Worm (Caenorhabditis elegans) whole organism, midembryonic: ENCODE measurements around the gene T28C12.2.

Experiments
- T22C8.4 ChIP-seq: fragments of 200-800 bp; sonication (Bioruptor generic); IDR thresholded peaks from 2 replicates; pipeline ENCODE4 v1.3.6; 2022; ENCODE audit warnings: missing genetic modification characterization, missing compliant biosample characterization
- cog-1 ChIP-seq: sonication (generic microtip); optimal IDR thresholded peaks from 2 replicates; lab custom pipeline; 2016; ENCODE audit warnings: missing genetic modification characterization, missing compliant biosample characterization
- flt-1 ChIP-seq: fragments of 200-800 bp; sonication (Bioruptor generic); IDR thresholded peaks from 2 replicates; pipeline ENCODE4 v1.3.6; 2022; ENCODE audit warnings: missing genetic modification characterization, missing compliant biosample characterization
- klf-2 ChIP-seq: fragments of 200-800 bp; sonication (Bioruptor generic); conservative IDR thresholded peaks from 2 replicates; pipeline ENCODE4 v1.3.6; 2022; ENCODE audit warnings: missing genetic modification reagents, missing genetic modification characterization, missing compliant biosample characterization
- med-1 ChIP-seq: sonication (generic microtip); optimal IDR thresholded peaks from 2 replicates; lab custom pipeline; 2017; ENCODE audit warnings: missing genetic modification characterization, mild to moderate bottlenecking, missing compliant biosample characterization, antibody characterized with exemption, missing genetic modification reagents; ENCODE audit not compliant: insufficient read depth
- ref-1 ChIP-seq: fragments of 200-800 bp; sonication (Bioruptor generic); conservative IDR thresholded peaks from 2 replicates; pipeline ENCODE4 v1.3.6; 2022; ENCODE audit warnings: missing genetic modification reagents, missing genetic modification characterization, missing compliant biosample characterization
- tab-1 ChIP-seq: fragments of 200-800 bp; sonication (Bioruptor generic); IDR thresholded peaks from 2 replicates; pipeline ENCODE4 v1.3.6; 2022; ENCODE audit warnings: missing genetic modification characterization, missing compliant biosample characterization
- ztf-23 ChIP-seq: fragments of 200-800 bp; sonication (Bioruptor generic); IDR thresholded peaks from 2 replicates; pipeline ENCODE4 v1.3.6; 2022; ENCODE audit warnings: missing genetic modification reagents, missing genetic modification characterization, missing compliant biosample characterization
- ztf-29 ChIP-seq: fragments of 200-800 bp; sonication (Bioruptor generic); IDR thresholded peaks from 2 replicates; pipeline ENCODE4 v1.3.6; 2022; ENCODE audit warnings: missing genetic modification reagents, missing genetic modification characterization, missing compliant biosample characterization

T28C12.2 gene

DNA sequence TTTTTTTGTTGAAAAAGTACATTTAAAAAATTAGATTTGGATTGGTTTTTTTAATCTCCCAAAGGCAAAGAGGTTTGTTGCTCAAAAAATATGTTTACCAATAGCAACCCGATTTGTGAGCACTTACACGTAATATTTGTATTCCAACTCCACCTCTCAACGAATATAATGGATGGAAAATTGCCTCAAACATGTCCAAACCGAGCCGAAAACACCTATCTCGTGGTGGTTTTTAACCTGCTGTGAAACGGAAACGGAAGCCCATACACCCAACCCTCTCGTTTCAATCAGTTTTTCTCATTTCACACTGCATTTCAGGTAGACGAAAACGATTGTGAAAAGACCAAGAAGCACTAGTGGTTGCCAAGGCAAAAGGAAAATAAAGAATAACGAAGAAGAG is 12.4 kb upstream of the T28C12.2 start, which contains the start of gene cest-24:
Gene cest-24 (plus strand): TSS at position 301 of the 400 bp plus-strand sequence.
- TF ChIP-seq flt-1 (GFP tag; lab: Robert Waterston, UW) (no peak), ztf-29 (no peak), T22C8.4 (GFP tag; lab: Robert Waterston, UW) (no peak)

- TF ChIP-seq flt-1 (GFP tag; lab: Robert Waterston, UW) (no peak), klf-2 (GFP tag; lab: Robert Waterston, UW) (no peak), T22C8.4 (GFP tag; lab: Robert Waterston, UW) (no peak), ref-1 (GFP tag; lab: Robert Waterston, UW) (no peak), ztf-23 (no peak), med-1 (GFP tag; lab: Kevin White, UChicago) (no peak), tab-1 (GFP tag; lab: Robert Waterston, UW) (no peak), ztf-29 (no peak), cog-1 (tag; lab: Kevin White, UChicago) (no peak)
Observed at ce11 chrV:6317928-6318327, 11.1 kb upstream of the T28C12.2 start.

DNA sequence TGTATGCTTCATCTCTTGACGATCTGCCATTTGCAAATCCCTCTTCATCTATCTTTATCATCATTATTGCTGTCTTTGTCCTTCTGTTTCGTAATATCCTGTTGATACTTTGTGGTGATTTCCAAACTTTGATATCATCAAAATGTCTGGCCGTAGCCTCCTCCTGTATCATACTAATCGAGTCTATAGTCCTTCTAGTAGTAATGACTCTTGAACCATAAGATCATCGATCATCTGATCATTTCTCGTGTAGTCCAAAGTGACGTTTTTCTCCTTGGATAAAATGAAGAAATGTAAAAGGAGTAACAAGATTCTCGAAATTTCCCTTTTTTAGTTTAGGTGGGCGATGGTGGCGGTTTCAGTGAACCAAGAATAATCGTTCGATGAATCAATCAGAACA is 9.6 kb upstream of the T28C12.2 start:
- no peak for TF ChIP-seq flt-1 (GFP tag; lab: Robert Waterston, UW)
- no peak for TF ChIP-seq tab-1 (GFP tag; lab: Robert Waterston, UW)
- no peak for TF ChIP-seq klf-2 (GFP tag; lab: Robert Waterston, UW)
- TF ChIP-seq med-1 (GFP tag; lab: Kevin White, UChicago) = no peak
- TF ChIP-seq ztf-29 = no peak

- TF ChIP-seq ztf-29 (no peak), ref-1 (GFP tag; lab: Robert Waterston, UW) (no peak), med-1 (GFP tag; lab: Kevin White, UChicago) (no peak), cog-1 (tag; lab: Kevin White, UChicago) (no peak), tab-1 (GFP tag; lab: Robert Waterston, UW) (no peak), ztf-23 (no peak), flt-1 (GFP tag; lab: Robert Waterston, UW) (no peak), T22C8.4 (GFP tag; lab: Robert Waterston, UW) (no peak), klf-2 (GFP tag; lab: Robert Waterston, UW) (no peak)
Observed at ce11 chrV:6321280-6321679, 7.7 kb upstream of the T28C12.2 start.

ce11 chrV:6321733-6322198 is 7.2 kb upstream of the T28C12.2 start, which contains the start of gene T28C12.15:
TSS of gene T28C12.15 (minus strand) at chrV:6321783.
- TF ChIP-seq tab-1 (GFP tag; lab: Robert Waterston, UW) (no peak), klf-2 (GFP tag; lab: Robert Waterston, UW) (no peak), ref-1 (GFP tag; lab: Robert Waterston, UW) (no peak), T22C8.4 (GFP tag; lab: Robert Waterston, UW) (no peak), med-1 (GFP tag; lab: Kevin White, UChicago) (no peak), ztf-23 (no peak), cog-1 (tag; lab: Kevin White, UChicago) (no peak), flt-1 (GFP tag; lab: Robert Waterston, UW) (no peak), ztf-29 (no peak)

- TF ChIP-seq ref-1 (GFP tag; lab: Robert Waterston, UW) = no peak
- TF ChIP-seq cog-1 (tag; lab: Kevin White, UChicago) = no peak
- no peak for TF ChIP-seq ztf-29
- TF ChIP-seq T22C8.4 (GFP tag; lab: Robert Waterston, UW) = no peak
- no peak for TF ChIP-seq med-1 (GFP tag; lab: Kevin White, UChicago)
- TF ChIP-seq klf-2 (GFP tag; lab: Robert Waterston, UW) = no peak
- no peak for TF ChIP-seq ztf-23
- TF ChIP-seq tab-1 (GFP tag; lab: Robert Waterston, UW) = no peak
- TF ChIP-seq flt-1 (GFP tag; lab: Robert Waterston, UW) = no peak
Observed at ce11 chrV:6322749-6323367, 6.1 kb upstream of the T28C12.2 start.

DNA sequence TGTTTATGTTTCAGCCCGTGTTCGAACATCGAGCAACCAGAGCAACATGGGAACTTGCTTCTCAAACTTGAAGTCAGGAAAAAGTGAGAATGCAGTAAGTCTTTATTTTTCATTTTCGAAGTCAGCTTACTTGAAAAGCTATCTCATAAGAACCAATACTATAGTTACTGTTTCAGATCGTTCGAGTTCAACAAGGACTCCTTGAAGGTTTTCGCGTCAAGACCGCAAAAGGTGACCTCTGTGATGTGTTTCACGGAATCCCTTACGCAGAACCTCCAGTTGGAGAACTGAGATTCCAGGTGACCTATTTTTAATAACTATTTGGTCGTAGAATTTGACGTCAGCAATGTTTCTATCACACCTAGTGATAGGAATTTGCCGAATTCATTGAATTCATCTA is 5.4 kb upstream of the T28C12.2 start:
- TF ChIP-seq cog-1 (tag; lab: Kevin White, UChicago) (no peak), ztf-23 (no peak), flt-1 (GFP tag; lab: Robert Waterston, UW) (no peak), T22C8.4 (GFP tag; lab: Robert Waterston, UW) (no peak), med-1 (GFP tag; lab: Kevin White, UChicago) (no peak), klf-2 (GFP tag; lab: Robert Waterston, UW) (no peak), ref-1 (GFP tag; lab: Robert Waterston, UW) (no peak), ztf-29 (no peak), tab-1 (GFP tag; lab: Robert Waterston, UW) (no peak)

ce11 chrV:6326394-6326793 is 2.6 kb upstream of the T28C12.2 start:
- TF ChIP-seq med-1 (GFP tag; lab: Kevin White, UChicago) (no peak), ztf-23 (no peak), ref-1 (GFP tag; lab: Robert Waterston, UW) (no peak), flt-1 (GFP tag; lab: Robert Waterston, UW) (no peak), klf-2 (GFP tag; lab: Robert Waterston, UW) (no peak), T22C8.4 (GFP tag; lab: Robert Waterston, UW) (no peak), cog-1 (tag; lab: Kevin White, UChicago) (no peak), ztf-29 (no peak), tab-1 (GFP tag; lab: Robert Waterston, UW) (no peak)

- TF ChIP-seq klf-2 (GFP tag; lab: Robert Waterston, UW) = no peak
- TF ChIP-seq cog-1 (tag; lab: Kevin White, UChicago) = no peak
- TF ChIP-seq T22C8.4 (GFP tag; lab: Robert Waterston, UW) = no peak
- no peak for TF ChIP-seq ztf-23
- TF ChIP-seq med-1 (GFP tag; lab: Kevin White, UChicago) = no peak
- TF ChIP-seq ztf-29 = no peak
- TF ChIP-seq flt-1 (GFP tag; lab: Robert Waterston, UW) = no peak
- TF ChIP-seq ref-1 (GFP tag; lab: Robert Waterston, UW) = no peak
- TF ChIP-seq tab-1 (GFP tag; lab: Robert Waterston, UW) = no peak
Observed at ce11 chrV:6326980-6327379, 2.0 kb upstream of the T28C12.2 start, which contains the start of gene fbxa-202. TSS of gene fbxa-202 (plus strand) at chrV:6327280.
